Worm (Caenorhabditis elegans) whole organism, early embryonic: Measurements from ENCODE around the gene cox-14.

Experiments
- B0310.2 ChIP-seq: sonication (generic microtip); optimal IDR thresholded peaks from 2 replicates; lab custom pipeline; 2016; ENCODE audit warnings: mild to moderate bottlenecking, missing genetic modification characterization, missing compliant biosample characterization
- F13C5.2 ChIP-seq: sonication (generic microtip); optimal IDR thresholded peaks from 2 replicates; lab custom pipeline; 2017; ENCODE audit warnings: mild to moderate bottlenecking, missing genetic modification characterization, inconsistent platforms, missing compliant biosample characterization
- hmbx-1 ChIP-seq: sonication (generic microtip); optimal IDR thresholded peaks from 2 replicates; lab custom pipeline; 2016; ENCODE audit warnings: mild to moderate bottlenecking, missing genetic modification characterization, missing compliant biosample characterization
- pes-1 ChIP-seq: fragments of 200-800 bp; sonication (Bioruptor generic); IDR thresholded peaks from 2 replicates; pipeline ENCODE4 v1.3.6; 2022; ENCODE audit warnings: missing genetic modification reagents, missing genetic modification characterization, missing compliant biosample characterization
- tbx-11 ChIP-seq: fragments of 200-800 bp; sonication (Bioruptor generic); IDR thresholded peaks from 2 replicates; pipeline ENCODE4 v1.3.6; 2022; ENCODE audit warnings: missing genetic modification characterization, missing compliant biosample characterization
- tbx-37 ChIP-seq: fragments of 200-800 bp; sonication (Bioruptor generic); conservative IDR thresholded peaks from 2 replicates; pipeline ENCODE4 v1.3.6; 2022; ENCODE audit warnings: missing genetic modification reagents, missing genetic modification characterization, missing compliant biosample characterization
- tra-4 ChIP-seq: sonication (generic microtip); optimal IDR thresholded peaks from 2 replicates; lab custom pipeline; 2017; ENCODE audit warnings: missing genetic modification characterization, missing compliant biosample characterization

- TF ChIP-seq tbx-11 (GFP tag; lab: Robert Waterston, UW) = no peak
- no peak for TF ChIP-seq tra-4 (tag; lab: Kevin White, UChicago)
- TF ChIP-seq pes-1 (GFP tag; lab: Robert Waterston, UW) = no peak
- TF ChIP-seq hmbx-1 (tag; lab: Kevin White, UChicago) = no peak
- no peak for TF ChIP-seq tbx-37 (GFP tag; lab: Robert Waterston, UW)
- TF ChIP-seq F13C5.2 (tag; lab: Kevin White, UChicago) = no peak
- no peak for TF ChIP-seq B0310.2 (tag; lab: Kevin White, UChicago)
These were observed 48.5 kb upstream of the cox-14 start for ce11 chrIII:10170265-10170664.
